Fruit fly (Drosophila melanogaster): ENCODE results near the gene CG7099.
A peak's percentile ranks its signal among the peaks of the same experiment; 100 is the strongest.

Gene CG7099

dm6 chr2L:13382351-13383029 is 4.9 kb upstream of the CG7099 start, which contains the start of gene loqs:
TSS of gene loqs (plus strand) at chr2L:13382652.
- TF ChIP-seq CTCF (optimal IDR thresholded peaks at IDR 0.05): no peak

- TF ChIP-seq CG8478 (optimal IDR thresholded peaks at IDR 0.05): no peak
- TF ChIP-seq CTCF (optimal IDR thresholded peaks at IDR 0.05): peak in 1 of 2 experiments; percentile 46
These were observed 7.5 kb downstream of the CG7099 start, which contains the start of gene RpL24 for dm6 chr2L:13394903-13395302. TSS of gene RpL24 (minus strand) at chr2L:13395131.

- TF ChIP-seq CTCF (optimal IDR thresholded peaks at IDR 0.05) (no peak), CG8478 (optimal IDR thresholded peaks at IDR 0.05) (no peak)
These were observed 8.7 kb downstream of the CG7099 start, which contains the start of gene CG16957 for dm6 chr2L:13396084-13396483. TSS of gene CG16957 (minus strand) at chr2L:13396184.

dm6 chr2L:13397393-13397792 is 10.0 kb downstream of the CG7099 start:
- TF ChIP-seq CTCF (optimal IDR thresholded peaks at IDR 0.05) (no peak), CG8478 (optimal IDR thresholded peaks at IDR 0.05) (no peak)

- no peak for TF ChIP-seq CTCF (optimal IDR thresholded peaks at IDR 0.05)
- no peak for TF ChIP-seq CG8478 (optimal IDR thresholded peaks at IDR 0.05)
These were observed 11.3 kb downstream of the CG7099 start, which contains the start of the genes CG10859 and CG7110 for dm6 chr2L:13398614-13399161. TSS of gene CG10859 (minus strand) at chr2L:13398664. TSS of gene CG7110 (plus strand) at chr2L:13398991.

dm6 chr2L:13399565-13399964 is 12.2 kb downstream of the CG7099 start:
- TF ChIP-seq CTCF (optimal IDR thresholded peaks at IDR 0.05): no peak
- TF ChIP-seq CG8478 (optimal IDR thresholded peaks at IDR 0.05): no peak

- TF ChIP-seq CG8478 (optimal IDR thresholded peaks at IDR 0.05) (no peak), CTCF (optimal IDR thresholded peaks at IDR 0.05) (no peak)
These were observed 24.2 kb downstream of the CG7099 start, which contains the start of gene Vm34Ca for dm6 chr2L:13411566-13411965. TSS of gene Vm34Ca (minus strand) at chr2L:13411631.

- no peak for TF ChIP-seq CG8478 (optimal IDR thresholded peaks at IDR 0.05)
- no peak for TF ChIP-seq CTCF (optimal IDR thresholded peaks at IDR 0.05)
These were observed 24.8 kb downstream of the CG7099 start, which contains the start of gene Flad2 for dm6 chr2L:13412219-13412618. TSS of gene Flad2 (plus strand) at chr2L:13412519.

dm6 chr2L:13414525-13415481 is 27.4 kb downstream of the CG7099 start, which contains the start of the genes CG16956, CG42784 and CG43850:
TSS of gene CG16956 (minus strand) at chr2L:13414575.
TSS of gene CG42784 (plus strand) at chr2L:13415431.
TSS of gene CG43850 (plus strand) at chr2L:13415431.
- TF ChIP-seq CG8478 (optimal IDR thresholded peaks at IDR 0.05): no peak
- no peak for TF ChIP-seq CTCF (optimal IDR thresholded peaks at IDR 0.05)

dm6 chr2L:13430919-13431502 is 43.6 kb downstream of the CG7099 start:
- TF ChIP-seq CG8478 (optimal IDR thresholded peaks at IDR 0.05) (no peak), CTCF (optimal IDR thresholded peaks at IDR 0.05) (no peak)

- no peak for TF ChIP-seq CG8478 (optimal IDR thresholded peaks at IDR 0.05)
- TF ChIP-seq CTCF (optimal IDR thresholded peaks at IDR 0.05): no peak
These were observed 47.6 kb downstream of the CG7099 start, which contains the start of gene Tehao for dm6 chr2L:13434795-13435634. TSS of gene Tehao (plus strand) at chr2L:13435622.

- TF ChIP-seq CG8478 (optimal IDR thresholded peaks at IDR 0.05) (no peak), CTCF (optimal IDR thresholded peaks at IDR 0.05) (no peak)
These were observed 49.4 kb downstream of the CG7099 start for dm6 chr2L:13436791-13437190.
